Worm (Caenorhabditis elegans) whole organism, L3 larva: ENCODE data around the gene Y41C4A.11.

Experiments
- ZK546.5 ChIP-seq: sonication (generic microtip); optimal IDR thresholded peaks from 2 replicates; lab custom pipeline; 2017; ENCODE audit warnings: missing biosample characterization, missing genetic modification characterization
- aly-2 ChIP-seq: fragments of 150-350 bp; optimal IDR thresholded peaks from 2 replicates; lab custom pipeline; 2014; ENCODE audit warnings: missing biosample characterization, missing genetic modification characterization
- ama-1 ChIP-seq: fragments of 150-350 bp; optimal IDR thresholded peaks from 2 replicates; lab custom pipeline; 2018
- ceh-16 ChIP-seq: sonication (generic microtip); optimal IDR thresholded peaks from 2 replicates; lab custom pipeline; 2017; ENCODE audit warnings: missing biosample characterization, missing genetic modification characterization
- ceh-28 ChIP-seq: fragments of 150-350 bp; optimal IDR thresholded peaks from 2 replicates; lab custom pipeline; 2014; ENCODE audit warnings: missing biosample characterization, missing genetic modification reagents, missing genetic modification characterization
- ceh-82 ChIP-seq: fragments of 150-350 bp; optimal IDR thresholded peaks from 2 replicates; lab custom pipeline; 2014; ENCODE audit warnings: missing biosample characterization, missing genetic modification characterization
- ceh-9 ChIP-seq: sonication (generic microtip); optimal IDR thresholded peaks from 2 replicates; lab custom pipeline; 2018; ENCODE audit warnings: missing biosample characterization, missing genetic modification characterization
- daf-12 ChIP-seq: fragments of 150-350 bp; optimal IDR thresholded peaks from 2 replicates; lab custom pipeline; 2014; ENCODE audit warnings: missing biosample characterization, missing genetic modification reagents, missing genetic modification characterization
- egl-27 ChIP-seq: sonication (generic microtip); optimal IDR thresholded peaks from 4 replicates; lab custom pipeline; 2017; ENCODE audit warnings: missing biosample characterization, missing genetic modification reagents, missing genetic modification characterization
- egl-5 ChIP-seq: fragments of 150-350 bp; optimal IDR thresholded peaks from 2 replicates; lab custom pipeline; 2017; ENCODE audit warnings: missing biosample characterization, missing genetic modification reagents, missing genetic modification characterization, inconsistent platforms
- elt-1 ChIP-seq: fragments of 150-350 bp; optimal IDR thresholded peaks from 2 replicates; lab custom pipeline; 2014; ENCODE audit warnings: missing biosample characterization, missing genetic modification characterization
- elt-2 ChIP-seq: sonication (generic microtip); optimal IDR thresholded peaks from 2 replicates; lab custom pipeline; 2016; ENCODE audit warnings: missing genetic modification reagents, mild to moderate bottlenecking, missing genetic modification characterization, missing compliant biosample characterization
- elt-3 ChIP-seq, 3 experiments: fragments of 150-350 bp in 1 of 3; sonication (generic microtip) in 2 of 3; optimal IDR thresholded peaks; 2 replicates in 2 of 3; 4 replicates in 1 of 3; lab custom pipeline; 2014 to 2017; ENCODE audit warnings: missing biosample characterization in 3 of 3, missing genetic modification characterization in 3 of 3
- eor-1 ChIP-seq, 2 experiments: fragments of 150-350 bp; optimal IDR thresholded peaks; 2 replicates each; lab custom pipeline; 2014 to 2018; ENCODE audit warnings: missing biosample characterization in 2 of 2, missing genetic modification characterization in 2 of 2
- fkh-10 ChIP-seq: sonication (generic microtip); optimal IDR thresholded peaks from 2 replicates; lab custom pipeline; 2017; ENCODE audit warnings: missing biosample characterization, missing genetic modification reagents, missing genetic modification characterization
- fkh-2 ChIP-seq: fragments of 150-350 bp; optimal IDR thresholded peaks from 2 replicates; lab custom pipeline; 2014; ENCODE audit warnings: missing biosample characterization, missing genetic modification reagents, missing genetic modification characterization
- fos-1 ChIP-seq: fragments of 150-350 bp; optimal IDR thresholded peaks from 2 replicates; lab custom pipeline; 2014; ENCODE audit warnings: missing biosample characterization, missing genetic modification characterization
- hmg-11 ChIP-seq: sonication (generic microtip); optimal IDR thresholded peaks from 2 replicates; lab custom pipeline; 2016; ENCODE audit warnings: missing genetic modification characterization, missing compliant biosample characterization
- jun-1 ChIP-seq: fragments of 150-350 bp; optimal IDR thresholded peaks from 2 replicates; lab custom pipeline; 2014; ENCODE audit warnings: missing biosample characterization, missing genetic modification reagents, missing genetic modification characterization
- lin-39 ChIP-seq: fragments of 150-350 bp; optimal IDR thresholded peaks from 2 replicates; lab custom pipeline; 2018; ENCODE audit warnings: missing biosample characterization, missing genetic modification reagents, missing genetic modification characterization
- lsy-12 ChIP-seq: sonication (generic microtip); optimal IDR thresholded peaks from 2 replicates; lab custom pipeline; 2016; ENCODE audit warnings: mild to moderate bottlenecking, missing genetic modification characterization, missing compliant biosample characterization
- mdl-1 ChIP-seq: fragments of 150-350 bp; optimal IDR thresholded peaks from 2 replicates; lab custom pipeline; 2014; ENCODE audit warnings: missing biosample characterization, missing genetic modification characterization
- nfya-1 ChIP-seq: sonication (generic microtip); optimal IDR thresholded peaks from 2 replicates; lab custom pipeline; 2017; ENCODE audit warnings: missing genetic modification characterization, mild to moderate bottlenecking, missing compliant biosample characterization, antibody characterized with exemption, moderate library complexity; ENCODE audit not compliant: insufficient read depth
- nhr-11 ChIP-seq: fragments of 150-350 bp; optimal IDR thresholded peaks from 2 replicates; lab custom pipeline; 2014; ENCODE audit warnings: missing biosample characterization, missing genetic modification characterization
- nhr-237 ChIP-seq: fragments of 150-350 bp; optimal IDR thresholded peaks from 2 replicates; lab custom pipeline; 2014; ENCODE audit warnings: missing biosample characterization, missing genetic modification characterization
- nhr-25 ChIP-seq: sonication (generic microtip); optimal IDR thresholded peaks from 2 replicates; lab custom pipeline; 2017; ENCODE audit warnings: missing biosample characterization, missing genetic modification characterization
- nhr-28 ChIP-seq: fragments of 150-350 bp; optimal IDR thresholded peaks from 2 replicates; lab custom pipeline; 2014; ENCODE audit warnings: missing biosample characterization, missing genetic modification characterization
- nhr-43 ChIP-seq: sonication (generic microtip); optimal IDR thresholded peaks from 2 replicates; lab custom pipeline; 2016; ENCODE audit warnings: mild to moderate bottlenecking, missing genetic modification characterization, missing compliant biosample characterization; ENCODE audit not compliant: poor library complexity, severe bottlenecking
- nhr-67 ChIP-seq: fragments of 150-350 bp; optimal IDR thresholded peaks from 2 replicates; lab custom pipeline; 2014; ENCODE audit warnings: missing biosample characterization, missing genetic modification characterization
- nhr-76 ChIP-seq: fragments of 150-350 bp; sonication (generic microtip); optimal IDR thresholded peaks from 5 replicates; lab custom pipeline; 2014; ENCODE audit warnings: missing biosample characterization, missing genetic modification characterization
- nhr-77 ChIP-seq: fragments of 150-350 bp; optimal IDR thresholded peaks from 2 replicates; lab custom pipeline; 2014; ENCODE audit warnings: missing biosample characterization, missing genetic modification characterization
- pqm-1 ChIP-seq: fragments of 150-350 bp; optimal IDR thresholded peaks from 2 replicates; lab custom pipeline; 2017; ENCODE audit warnings: missing biosample characterization, missing genetic modification characterization, inconsistent platforms
- sea-2 ChIP-seq: fragments of 150-350 bp; sonication (generic microtip); optimal IDR thresholded peaks from 4 replicates; lab custom pipeline; 2014; ENCODE audit warnings: missing biosample characterization, missing genetic modification reagents, missing genetic modification characterization
- skn-1 ChIP-seq: fragments of 150-350 bp; optimal IDR thresholded peaks from 2 replicates; lab custom pipeline; 2014; ENCODE audit warnings: missing biosample characterization, missing genetic modification characterization
- tbx-2 ChIP-seq: sonication (generic microtip); optimal IDR thresholded peaks from 2 replicates; lab custom pipeline; 2016; ENCODE audit warnings: mild to moderate bottlenecking, missing genetic modification characterization, missing compliant biosample characterization
- unc-39 ChIP-seq: sonication (generic microtip); optimal IDR thresholded peaks from 4 replicates; lab custom pipeline; 2017; ENCODE audit warnings: missing biosample characterization, missing genetic modification characterization
- unc-62 ChIP-seq: fragments of 150-350 bp; sonication (generic microtip); optimal IDR thresholded peaks from 4 replicates; lab custom pipeline; 2014; ENCODE audit warnings: missing biosample characterization, missing genetic modification reagents, missing genetic modification characterization
- zag-1 ChIP-seq: fragments of 150-350 bp; optimal IDR thresholded peaks from 2 replicates; lab custom pipeline; 2014; ENCODE audit warnings: missing biosample characterization, missing genetic modification characterization
- ztf-11 ChIP-seq: fragments of 150-350 bp; optimal IDR thresholded peaks from 2 replicates; lab custom pipeline; 2014; ENCODE audit warnings: missing biosample characterization, missing genetic modification characterization
- ztf-4 ChIP-seq: fragments of 150-350 bp; optimal IDR thresholded peaks from 2 replicates; lab custom pipeline; 2014; ENCODE audit warnings: missing biosample characterization, missing genetic modification characterization

The Y41C4A.11 gene

DNA sequence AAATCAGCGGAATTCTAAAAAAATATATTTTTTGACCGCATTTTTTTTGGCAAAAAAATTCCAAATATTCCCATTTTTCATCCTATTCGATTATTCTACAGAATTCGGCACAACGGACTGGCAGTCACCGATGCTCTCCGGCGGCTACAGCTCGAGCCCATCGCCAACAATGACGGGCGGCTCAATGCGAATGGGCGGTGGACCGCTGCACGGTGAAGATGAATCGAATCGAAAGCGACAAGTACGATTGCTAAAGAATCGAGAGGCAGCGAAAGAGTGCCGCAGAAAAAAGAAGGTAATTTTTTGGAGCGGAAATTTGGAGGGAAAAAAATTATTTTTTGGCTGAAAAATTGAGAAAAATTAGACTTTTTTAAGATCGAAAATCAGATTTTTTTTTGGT is 27.3 kb upstream of the Y41C4A.11 start:
- TF ChIP-seq hmg-11 (tag; lab: Kevin White, UChicago) (peak; percentile 6), lsy-12 (no peak)

- no peak for TF ChIP-seq lin-39 (tag; lab: Kevin White, UChicago)
- TF ChIP-seq elt-3 (tag; optimal IDR thresholded peaks at IDR 0.05; lab: Kevin White, UChicago), result no peak
- no peak for TF ChIP-seq ztf-4 (tag; lab: Kevin White, UChicago)
- no peak for TF ChIP-seq ztf-11 (tag; lab: Kevin White, UChicago)
- TF ChIP-seq elt-2 (tag; lab: Kevin White, UChicago), result peak; percentile 32
- TF ChIP-seq fos-1, result no peak
- TF ChIP-seq daf-12 (tag; lab: Kevin White, UChicago), result no peak
- TF ChIP-seq ceh-82 (tag; lab: Kevin White, UChicago), result no peak
- TF ChIP-seq nhr-77 (tag; lab: Kevin White, UChicago), result peak; percentile 51
- TF ChIP-seq nhr-11 (tag; lab: Kevin White, UChicago), result no peak
- no peak for TF ChIP-seq unc-62 (GFP tag; lab: Kevin White, UChicago)
- TF ChIP-seq egl-27, result no peak
- TF ChIP-seq ama-1 (lab: Kevin White, UChicago), result peak; percentile 45
- TF ChIP-seq ZK546.5, result no peak
- TF ChIP-seq aly-2 (tag; lab: Kevin White, UChicago), result peak; percentile 63
- no peak for TF ChIP-seq elt-1 (tag; lab: Kevin White, UChicago)
- peak; percentile 12 for TF ChIP-seq nhr-43 (tag; lab: Kevin White, UChicago)
- TF ChIP-seq nhr-76, result no peak
Observed at ce11 chrIII:11694506-11694947, 25.1 kb upstream of the Y41C4A.11 start.

ce11 chrIII:11694975-11695374 is 24.7 kb upstream of the Y41C4A.11 start, which contains the start of gene Y41C4A.22:
TSS of gene Y41C4A.22 (plus strand) at chrIII:11695275.
- TF ChIP-seq nhr-237 (no peak), unc-39 (tag; lab: Kevin White, UChicago) (no peak), egl-27 (no peak), fos-1 (no peak), ztf-4 (tag; lab: Kevin White, UChicago) (no peak), nhr-28 (tag; lab: Kevin White, UChicago) (no peak), nhr-77 (tag; lab: Kevin White, UChicago) (no peak), sea-2 (GFP tag; lab: Kevin White, UChicago) (no peak), lin-39 (tag; lab: Kevin White, UChicago) (no peak), daf-12 (tag; lab: Kevin White, UChicago) (no peak), fkh-2 (no peak), elt-1 (tag; lab: Kevin White, UChicago) (no peak), eor-1 (tag; optimal IDR thresholded peaks at IDR 0.05; lab: Kevin White, UChicago) (no peak), ceh-16 (tag; lab: Kevin White, UChicago) (no peak), tbx-2 (tag; lab: Kevin White, UChicago) (no peak), ceh-9 (tag; lab: Kevin White, UChicago) (no peak), nhr-25 (tag; lab: Kevin White, UChicago) (no peak)

- TF ChIP-seq elt-1 (tag; lab: Kevin White, UChicago) (no peak), skn-1 (tag; lab: Kevin White, UChicago) (no peak), fkh-10 (GFP tag; lab: Kevin White, UChicago) (no peak), nhr-237 (no peak), egl-5 (tag; lab: Kevin White, UChicago) (no peak), ama-1 (lab: Kevin White, UChicago) (no peak), nhr-77 (tag; lab: Kevin White, UChicago) (no peak), nhr-67 (tag; lab: Kevin White, UChicago) (no peak), mdl-1 (tag; lab: Kevin White, UChicago) (no peak), fkh-2 (no peak), nhr-28 (tag; lab: Kevin White, UChicago) (no peak), ceh-9 (tag; lab: Kevin White, UChicago) (no peak)
Observed at ce11 chrIII:11696273-11696672, 23.4 kb upstream of the Y41C4A.11 start, which contains the start of gene Y41C4A.6. TSS of gene Y41C4A.6 (plus strand) at chrIII:11696573.

DNA sequence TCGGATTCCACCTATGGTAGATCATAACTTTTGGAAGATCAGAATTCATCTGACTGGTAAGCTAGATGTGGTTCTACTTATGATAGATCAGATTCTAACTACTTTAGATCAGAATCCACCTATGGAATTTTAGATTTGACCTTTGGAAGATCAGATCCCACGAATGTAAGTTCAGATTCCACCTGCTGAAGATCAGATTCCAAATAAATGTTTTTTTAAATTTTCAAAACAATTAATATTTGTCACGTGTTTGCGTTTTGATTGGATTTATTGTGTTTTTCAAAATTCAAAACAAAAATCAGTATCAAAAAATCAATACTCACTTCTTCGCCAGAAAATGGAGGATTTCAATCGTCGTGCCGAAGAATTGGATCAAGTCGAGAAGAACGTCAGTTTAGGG is 21.1 kb upstream of the Y41C4A.11 start, which contains the start of gene Y41C4A.7:
TSS of gene Y41C4A.7 (plus strand) at position 301 of the 400 bp plus-strand sequence.
- TF ChIP-seq nfya-1 (tag; lab: Kevin White, UChicago), result no peak
- no peak for TF ChIP-seq ceh-28 (tag; lab: Kevin White, UChicago)
- no peak for TF ChIP-seq zag-1 (tag; lab: Kevin White, UChicago)
- TF ChIP-seq nhr-67 (tag; lab: Kevin White, UChicago), result no peak
- no peak for TF ChIP-seq fos-1
- TF ChIP-seq ceh-16 (tag; lab: Kevin White, UChicago), result no peak
- TF ChIP-seq elt-3 (tag; optimal IDR thresholded peaks at IDR 0.05; lab: Kevin White, UChicago), result no peak
- TF ChIP-seq nhr-76, result no peak
- no peak for TF ChIP-seq pqm-1 (tag; lab: Kevin White, UChicago)
- TF ChIP-seq nhr-11 (tag; lab: Kevin White, UChicago), result no peak
- no peak for TF ChIP-seq elt-1 (tag; lab: Kevin White, UChicago)
- no peak for TF ChIP-seq mdl-1 (tag; lab: Kevin White, UChicago)
- TF ChIP-seq eor-1 (tag; optimal IDR thresholded peaks at IDR 0.05; lab: Kevin White, UChicago), result no peak
- no peak for TF ChIP-seq ceh-82 (tag; lab: Kevin White, UChicago)
- TF ChIP-seq jun-1 (tag; lab: Kevin White, UChicago), result no peak
- TF ChIP-seq, all 47 proteins: peak for 0
